Worm (Caenorhabditis elegans): ENCODE measurements around the gene tag-307.

DNA sequence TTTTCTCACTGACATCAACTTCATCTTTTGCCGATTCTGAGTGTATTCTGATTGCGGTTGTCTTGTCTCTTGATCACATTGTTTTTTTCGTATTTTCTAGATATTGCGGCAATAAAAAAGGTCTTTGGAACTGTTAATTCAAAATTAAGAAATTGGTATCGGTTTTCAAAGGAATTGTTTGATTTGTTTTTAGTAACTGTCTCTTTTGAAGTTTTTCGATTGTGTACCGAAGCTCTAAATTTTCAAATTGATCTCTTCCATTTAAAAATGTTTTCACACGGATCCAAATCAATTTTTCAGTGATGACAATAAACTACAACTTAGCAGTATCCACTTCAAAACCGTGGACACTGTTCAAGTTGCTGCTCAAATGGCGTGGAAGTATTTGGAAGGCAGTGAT lies 43.7 kb upstream of the tag-307 start, which contains the start of gene best-24:
- TF ChIP-seq unc-39 (tag; optimal IDR thresholded peaks at IDR 0.05) (no peak), nfya-1 (tag; optimal IDR thresholded peaks at IDR 0.05; ENCODE audit: insufficient read depth) (no peak)
